Worm (Caenorhabditis elegans): Measurements from ENCODE around the gene cwp-4.
A peak's percentile ranks its signal among the peaks of the same experiment; 100 is the strongest.

The cwp-4 gene

ce11 chrV:5053335-5053734 lies at the start of gene cwp-4:
Gene cwp-4, plus strand, starts transcription at chrV:5053635.
- no peak for TF ChIP-seq egl-43 (GFP tag; IDR thresholded peaks at IDR 0.05)
- no peak for TF ChIP-seq hlh-11 (tag; optimal IDR thresholded peaks at IDR 0.05)
- TF ChIP-seq Y5F2A.4 (GFP tag; optimal IDR thresholded peaks at IDR 0.05): no peak
- TF ChIP-seq ceh-32 (tag; optimal IDR thresholded peaks at IDR 0.05; ENCODE audit: poor library complexity): no peak
- no peak for TF ChIP-seq duxl-1 (tag; optimal IDR thresholded peaks at IDR 0.05; ENCODE audit: poor library complexity)
- TF ChIP-seq ceh-62 (tag; optimal IDR thresholded peaks at IDR 0.05): no peak
- TF ChIP-seq ceh-28 (tag; optimal IDR thresholded peaks at IDR 0.05): no peak
- TF ChIP-seq tag-97 (GFP tag; IDR thresholded peaks at IDR 0.05): no peak
- no peak for TF ChIP-seq zip-11 (GFP tag; IDR thresholded peaks at IDR 0.05)
- TF ChIP-seq ZK337.2 (GFP tag; IDR thresholded peaks at IDR 0.05): no peak
- TF ChIP-seq tra-1 (GFP tag; IDR thresholded peaks at IDR 0.05): no peak
- no peak for TF ChIP-seq lin-39 (tag; optimal IDR thresholded peaks at IDR 0.05)
- TF ChIP-seq lir-3 (tag; optimal IDR thresholded peaks at IDR 0.05): no peak
- no peak for TF ChIP-seq daf-8 (GFP tag; IDR thresholded peaks at IDR 0.05)
- no peak for TF ChIP-seq unc-130 (GFP tag; optimal IDR thresholded peaks at IDR 0.05)

ce11 chrV:5012193-5012853 lies 41.1 kb upstream of the cwp-4 start, which contains the start of gene srr-6:
Gene srr-6, plus strand, starts transcription at chrV:5012803.
- TF ChIP-seq jun-1 (tag; optimal IDR thresholded peaks at IDR 0.05) (no peak), php-3 (GFP tag; IDR thresholded peaks at IDR 0.05) (peak; percentile 20; the same call in 1 of the 2 replicates), hlh-11 (tag; optimal IDR thresholded peaks at IDR 0.05) (peak; percentile 54), dmd-6 (GFP tag; IDR thresholded peaks at IDR 0.05) (peak; percentile 66), dmd-8 (GFP tag; IDR thresholded peaks at IDR 0.05) (no peak), nhr-28 (tag; optimal IDR thresholded peaks at IDR 0.05) (peak; percentile 53), lir-3 (tag; optimal IDR thresholded peaks at IDR 0.05) (no peak), cey-2 (tag; optimal IDR thresholded peaks at IDR 0.05; ENCODE audit: borderline replicate concordance, insufficient read depth) (no peak), ceh-82 (tag; optimal IDR thresholded peaks at IDR 0.05) (no peak), unc-62 (GFP tag; optimal IDR thresholded peaks at IDR 0.05 in 1 of 2) (peak in 1 of 2 experiments; percentile 88), unc-62 (tag; optimal IDR thresholded peaks at IDR 0.05) (no peak), spr-1 (tag; optimal IDR thresholded peaks at IDR 0.05) (no peak), aha-1 (tag) (no peak), daf-16 (GFP tag; optimal IDR thresholded peaks at IDR 0.05) (no peak), daf-16 (tag; optimal IDR thresholded peaks at IDR 0.05) (peak; percentile 61), zip-11 (GFP tag; IDR thresholded peaks at IDR 0.05) (no peak), pqm-1 (tag; optimal IDR thresholded peaks at IDR 0.05) (peak; percentile 68), mdl-1 (tag; optimal IDR thresholded peaks at IDR 0.05) (peak in 1 of 2 experiments; percentile 42), set-16 (GFP tag; IDR thresholded peaks at IDR 0.05) (no peak), hif-1 (tag; optimal IDR thresholded peaks at IDR 0.05) (peak in 1 of 2 experiments; percentile 15), nhr-77 (tag; optimal IDR thresholded peaks at IDR 0.05) (peak; percentile 63)

- TF ChIP-seq tra-1 (GFP tag; IDR thresholded peaks at IDR 0.05): no peak
- TF ChIP-seq nhr-11 (tag; optimal IDR thresholded peaks at IDR 0.05): peak; percentile 43
- peak; percentile 58 for TF ChIP-seq aha-1 (tag)
- peak in 1 of 2 experiments; percentile 33 for TF ChIP-seq unc-62 (GFP tag; optimal IDR thresholded peaks at IDR 0.05 in 1 of 2)
- no peak for TF ChIP-seq unc-62 (tag; optimal IDR thresholded peaks at IDR 0.05)
These were observed 36.7 kb upstream of the cwp-4 start for ce11 chrV:5016728-5017127.

- peak; percentile 73 for TF ChIP-seq nhr-102 (tag; optimal IDR thresholded peaks at IDR 0.05)
- TF ChIP-seq php-3 (GFP tag; IDR thresholded peaks at IDR 0.05): peak; percentile 91
- TF ChIP-seq zag-1 (tag; optimal IDR thresholded peaks at IDR 0.05): no peak
- TF ChIP-seq tag-97 (GFP tag; IDR thresholded peaks at IDR 0.05): no peak
- no peak for TF ChIP-seq egl-27 (tag; optimal IDR thresholded peaks at IDR 0.05)
- TF ChIP-seq nhr-76 (tag; optimal IDR thresholded peaks at IDR 0.05): no peak
- TF ChIP-seq T20F7.1 (GFP tag; optimal IDR thresholded peaks at IDR 0.05): no peak
- no peak for TF ChIP-seq ZK546.5 (tag; optimal IDR thresholded peaks at IDR 0.05)
- TF ChIP-seq pqm-1 (tag; optimal IDR thresholded peaks at IDR 0.05): peak; percentile 33
- no peak for TF ChIP-seq lsy-2 (tag; optimal IDR thresholded peaks at IDR 0.05)
- TF ChIP-seq lir-3 (tag; optimal IDR thresholded peaks at IDR 0.05): no peak
- no peak for TF ChIP-seq ctbp-1 (GFP tag; IDR thresholded peaks at IDR 0.05)
- TF ChIP-seq hlh-11 (tag; optimal IDR thresholded peaks at IDR 0.05): peak; percentile 62
- no peak for TF ChIP-seq F49E8.2 (tag; optimal IDR thresholded peaks at IDR 0.05; ENCODE audit: borderline replicate concordance)
- peak; percentile 96 for TF ChIP-seq nhr-28 (tag; optimal IDR thresholded peaks at IDR 0.05)
- TF ChIP-seq dmd-6 (GFP tag; IDR thresholded peaks at IDR 0.05): peak; percentile 62
- no peak for TF ChIP-seq gei-8 (GFP tag; optimal IDR thresholded peaks at IDR 0.05)
- no peak for TF ChIP-seq D1046.2 (GFP tag; IDR thresholded peaks at IDR 0.05)
- TF ChIP-seq hlh-30 (tag; optimal IDR thresholded peaks at IDR 0.05; ENCODE audit: insufficient read depth): no peak
These were observed 35.4 kb upstream of the cwp-4 start for ce11 chrV:5018067-5018466.

Measured in whole organism, L4 larva.